Worm (Caenorhabditis elegans): ENCODE measurements around the gene T13C2.7.

T13C2.7 gene

ce11 chrII:6823912-6824311 lies 44.7 kb downstream of the T13C2.7 start:
- no peak for TF ChIP-seq B0310.2 (tag; optimal IDR thresholded peaks at IDR 0.05)
- no peak for TF ChIP-seq hmbx-1 (tag; optimal IDR thresholded peaks at IDR 0.05)
- peak; percentile 4 for TF ChIP-seq F13C5.2 (tag; optimal IDR thresholded peaks at IDR 0.05)
- TF ChIP-seq flt-1 (GFP tag; IDR thresholded peaks at IDR 0.05), result no peak

- TF ChIP-seq hmbx-1 (tag; optimal IDR thresholded peaks at IDR 0.05), result no peak
- no peak for TF ChIP-seq flt-1 (GFP tag; IDR thresholded peaks at IDR 0.05)
- TF ChIP-seq F13C5.2 (tag; optimal IDR thresholded peaks at IDR 0.05), result no peak
- TF ChIP-seq aly-1 (tag; optimal IDR thresholded peaks at IDR 0.05), result no peak
- TF ChIP-seq tra-4 (tag; optimal IDR thresholded peaks at IDR 0.05), result no peak
These were observed 45.3 kb downstream of the T13C2.7 start for ce11 chrII:6824524-6824923.

ce11 chrII:6825732-6826131 lies 46.5 kb downstream of the T13C2.7 start:
- TF ChIP-seq ceh-36 (tag; optimal IDR thresholded peaks at IDR 0.05), result peak; percentile 68
- peak; percentile 38; the same call in 1 of the 2 replicates for TF ChIP-seq flt-1 (GFP tag; IDR thresholded peaks at IDR 0.05)
- no peak for TF ChIP-seq ets-7 (tag; optimal IDR thresholded peaks at IDR 0.05)
- no peak for TF ChIP-seq aly-1 (tag; optimal IDR thresholded peaks at IDR 0.05)
- no peak for TF ChIP-seq hmbx-1 (tag; optimal IDR thresholded peaks at IDR 0.05)
- TF ChIP-seq tbx-11 (GFP tag; IDR thresholded peaks at IDR 0.05), result no peak
- no peak for TF ChIP-seq B0310.2 (tag; optimal IDR thresholded peaks at IDR 0.05)
- no peak for TF ChIP-seq hnd-1 (tag; optimal IDR thresholded peaks at IDR 0.05)
- peak; percentile 42 for TF ChIP-seq hmg-4 (GFP tag; optimal IDR thresholded peaks at IDR 0.05)

- no peak for TF ChIP-seq ets-7 (tag; optimal IDR thresholded peaks at IDR 0.05)
- no peak for TF ChIP-seq hmbx-1 (tag; optimal IDR thresholded peaks at IDR 0.05)
- TF ChIP-seq pes-1 (GFP tag; IDR thresholded peaks at IDR 0.05), result no peak
- TF ChIP-seq scrt-1 (GFP tag; IDR thresholded peaks at IDR 0.05), result no peak
- no peak for TF ChIP-seq ceh-36 (tag; optimal IDR thresholded peaks at IDR 0.05)
- no peak for TF ChIP-seq hnd-1 (tag; optimal IDR thresholded peaks at IDR 0.05)
- TF ChIP-seq tra-4 (tag; optimal IDR thresholded peaks at IDR 0.05), result no peak
- TF ChIP-seq flt-1 (GFP tag; IDR thresholded peaks at IDR 0.05), result no peak
- TF ChIP-seq hmg-4 (GFP tag; optimal IDR thresholded peaks at IDR 0.05), result no peak
- TF ChIP-seq ama-1 (optimal IDR thresholded peaks at IDR 0.05), result no peak
- TF ChIP-seq tbx-37 (GFP tag; conservative IDR thresholded peaks at IDR 0.05), result no peak
- no peak for TF ChIP-seq B0310.2 (tag; optimal IDR thresholded peaks at IDR 0.05)
- TF ChIP-seq ceh-13 (GFP tag; optimal IDR thresholded peaks at IDR 0.05), result no peak
- no peak for TF ChIP-seq tbx-11 (GFP tag; IDR thresholded peaks at IDR 0.05)
- TF ChIP-seq F13C5.2 (tag; optimal IDR thresholded peaks at IDR 0.05), result no peak
- TF ChIP-seq sea-1 (GFP tag; conservative IDR thresholded peaks at IDR 0.05), result no peak
- TF ChIP-seq aly-1 (tag; optimal IDR thresholded peaks at IDR 0.05), result no peak
These were observed 47.5 kb downstream of the T13C2.7 start for ce11 chrII:6826726-6827125.

ce11 chrII:6827388-6827787 lies 48.2 kb downstream of the T13C2.7 start:
- no peak for TF ChIP-seq flt-1 (GFP tag; IDR thresholded peaks at IDR 0.05)
- peak; percentile 88 for TF ChIP-seq ceh-36 (tag; optimal IDR thresholded peaks at IDR 0.05)
- TF ChIP-seq hmg-4 (GFP tag; optimal IDR thresholded peaks at IDR 0.05), result peak; percentile 30
- no peak for TF ChIP-seq pes-1 (GFP tag; IDR thresholded peaks at IDR 0.05)

ce11 chrII:6828073-6828900 lies 49.1 kb downstream of the T13C2.7 start:
- TF ChIP-seq hmg-4 (GFP tag; optimal IDR thresholded peaks at IDR 0.05) (peak; percentile 43), ceh-36 (tag; optimal IDR thresholded peaks at IDR 0.05) (peak; percentile 50), tbx-37 (GFP tag; conservative IDR thresholded peaks at IDR 0.05) (0 out of 2 replicates have a peak, but pooled peaks have one; percentile 35), hnd-1 (tag; optimal IDR thresholded peaks at IDR 0.05) (no peak), F13C5.2 (tag; optimal IDR thresholded peaks at IDR 0.05) (no peak)

ce11 chrII:6829108-6829507 lies 49.9 kb downstream of the T13C2.7 start:
- TF ChIP-seq aly-1 (tag; optimal IDR thresholded peaks at IDR 0.05) (no peak), hmg-4 (GFP tag; optimal IDR thresholded peaks at IDR 0.05) (no peak), ets-7 (tag; optimal IDR thresholded peaks at IDR 0.05) (no peak), ceh-13 (GFP tag; optimal IDR thresholded peaks at IDR 0.05) (no peak), ama-1 (optimal IDR thresholded peaks at IDR 0.05) (no peak), hmbx-1 (tag; optimal IDR thresholded peaks at IDR 0.05) (no peak), ceh-36 (tag; optimal IDR thresholded peaks at IDR 0.05) (no peak), tbx-11 (GFP tag; IDR thresholded peaks at IDR 0.05) (no peak)

ce11 chrII:6830012-6830411 lies 50.8 kb downstream of the T13C2.7 start:
- TF ChIP-seq F13C5.2 (tag; optimal IDR thresholded peaks at IDR 0.05) (no peak), ceh-36 (tag; optimal IDR thresholded peaks at IDR 0.05) (peak; percentile 45), ets-7 (tag; optimal IDR thresholded peaks at IDR 0.05) (no peak)

- peak; percentile 40 for TF ChIP-seq ceh-36 (tag; optimal IDR thresholded peaks at IDR 0.05)
- TF ChIP-seq hmg-4 (GFP tag; optimal IDR thresholded peaks at IDR 0.05), result peak; percentile 57
- no peak for TF ChIP-seq F13C5.2 (tag; optimal IDR thresholded peaks at IDR 0.05)
These were observed 51.7 kb downstream of the T13C2.7 start for ce11 chrII:6830923-6831322.
